Worm (Caenorhabditis elegans) whole organism, young adult: ENCODE data around the gene F44D12.19.

Experiments used
- B0261.1 ChIP-seq: sonication (generic microtip); optimal IDR thresholded peaks from 2 replicates; lab custom pipeline; 2016; ENCODE audit warnings: mild to moderate bottlenecking, missing genetic modification characterization, moderate library complexity, missing compliant biosample characterization
- Y56A3A.18 ChIP-seq: fragments of 200-800 bp; sonication (Bioruptor generic); IDR thresholded peaks from 2 replicates; pipeline ENCODE4 v1.3.6; 2022; ENCODE audit warnings: missing genetic modification reagents, missing genetic modification characterization, missing compliant biosample characterization
- Y67H2A.10 ChIP-seq: fragments of 200-800 bp; sonication (Bioruptor generic); conservative IDR thresholded peaks from 2 replicates; pipeline ENCODE4 v1.3.6; 2022; ENCODE audit warnings: missing genetic modification reagents, missing genetic modification characterization, missing compliant biosample characterization
- ama-1 ChIP-seq, 3 experiments: fragments of 150-350 bp in 1 of 3; sonication (generic microtip) in 2 of 3; optimal IDR thresholded peaks; 2 replicates each; lab custom pipeline; 2014 to 2018; ENCODE audit warnings: missing biosample characterization in 2 of 3, missing genetic modification characterization in 2 of 3, missing genetic modification reagents in 2 of 3
- nfya-2 ChIP-seq: fragments of 200-800 bp; sonication (Bioruptor generic); IDR thresholded peaks from 2 replicates; pipeline ENCODE4 v1.3.6; 2022; ENCODE audit warnings: missing genetic modification reagents, missing genetic modification characterization, missing compliant biosample characterization
- pha-4 ChIP-seq: fragments of 150-350 bp; sonication (generic microtip); optimal IDR thresholded peaks from 2 replicates; lab custom pipeline; 2014; ENCODE audit warnings: missing biosample characterization, missing genetic modification reagents, missing genetic modification characterization

- TF ChIP-seq nfya-2 (GFP tag; lab: Robert Waterston, UW) (no peak), pha-4 (tag; lab: Kevin White, UChicago) (no peak), Y56A3A.18 (no peak), ama-1 (optimal IDR thresholded peaks at IDR 0.05; lab: Kevin White, UChicago) (no peak), ama-1 (GFP tag; optimal IDR thresholded peaks at IDR 0.05; lab: Kevin White, UChicago) (no peak), B0261.1 (tag; lab: Kevin White, UChicago) (no peak), Y67H2A.10 (GFP tag; lab: Robert Waterston, UW) (no peak)
These were observed 11.7 kb downstream of the F44D12.19 start, which contains the start of gene F44D12.6 for ce11 chrIV:10033053-10033452.
